Worm (Caenorhabditis elegans) whole organism, late embryonic: Measurements from ENCODE around the gene T21B10.4.

Experiments used
- ceh-9 ChIP-seq: sonication (generic microtip); optimal IDR thresholded peaks from 2 replicates; lab custom pipeline; 2016; ENCODE audit warnings: mild to moderate bottlenecking, missing genetic modification characterization, inconsistent platforms, missing compliant biosample characterization
- lin-11 ChIP-seq: fragments of 200-800 bp; sonication (Bioruptor generic); optimal IDR thresholded peaks from 2 replicates; lab custom pipeline; 2018; ENCODE audit warnings: mild to moderate bottlenecking, missing genetic modification characterization, missing compliant biosample characterization
- nhr-11 ChIP-seq: fragments of 150-350 bp; optimal IDR thresholded peaks from 2 replicates; lab custom pipeline; 2014; ENCODE audit warnings: missing biosample characterization, missing genetic modification characterization
- tbx-7 ChIP-seq: sonication (generic microtip); optimal IDR thresholded peaks from 2 replicates; lab custom pipeline; 2016; ENCODE audit warnings: missing genotype, missing genetic modification characterization, missing compliant biosample characterization
- unc-86 ChIP-seq: sonication (generic microtip); optimal IDR thresholded peaks from 2 replicates; lab custom pipeline; 2016; ENCODE audit warnings: missing genetic modification characterization, missing compliant biosample characterization

ce11 chrII:8923187-8923586 lies 17.5 kb upstream of the T21B10.4 start:
- TF ChIP-seq nhr-11 (no peak), tbx-7 (no peak), lin-11 (tag; lab: Kevin White, UChicago) (no peak), ceh-9 (tag; lab: Kevin White, UChicago) (no peak), unc-86 (tag; lab: Kevin White, UChicago) (no peak)
